Worm (Caenorhabditis elegans) whole organism, young adult: ENCODE results near the gene Y69H2.17.

Source experiments
- B0019.2 ChIP-seq: fragments of 200-800 bp; sonication (Bioruptor generic); conservative IDR thresholded peaks from 2 replicates; pipeline ENCODE4 v1.3.6; 2022; ENCODE audit warnings: missing genetic modification reagents, missing genetic modification characterization, missing compliant biosample characterization
- B0336.3 ChIP-seq: fragments of 200-800 bp; sonication (Bioruptor generic); IDR thresholded peaks from 2 replicates; pipeline ENCODE4 v1.3.6; 2022; ENCODE audit warnings: missing genetic modification characterization, missing compliant biosample characterization
- F10E7.11 ChIP-seq: sonication (generic microtip); optimal IDR thresholded peaks from 2 replicates; lab custom pipeline; 2017; ENCODE audit warnings: mild to moderate bottlenecking, missing genetic modification characterization, moderate library complexity, missing compliant biosample characterization
- F33H1.4 ChIP-seq: fragments of 200-800 bp; sonication (Bioruptor generic); IDR thresholded peaks from 2 replicates; pipeline ENCODE4 v1.3.6; 2022; ENCODE audit warnings: missing genetic modification reagents, missing genetic modification characterization, missing compliant biosample characterization
- K12H6.12 ChIP-seq: fragments of 200-800 bp; sonication (Bioruptor generic); optimal IDR thresholded peaks from 2 replicates; lab custom pipeline; 2018; ENCODE audit warnings: mild to moderate bottlenecking, missing genetic modification characterization, missing compliant biosample characterization
- T07F8.4 ChIP-seq: sonication (generic microtip); optimal IDR thresholded peaks from 2 replicates; lab custom pipeline; 2016; ENCODE audit warnings: mild to moderate bottlenecking, missing genetic modification characterization, moderate library complexity, missing compliant biosample characterization
- Y53G8AR.9 ChIP-seq: fragments of 200-800 bp; sonication (Bioruptor generic); conservative IDR thresholded peaks from 2 replicates; pipeline ENCODE4 v1.3.6; 2022; ENCODE audit warnings: missing genetic modification reagents, missing genetic modification characterization, missing compliant biosample characterization
- Y56A3A.18 ChIP-seq: fragments of 200-800 bp; sonication (Bioruptor generic); IDR thresholded peaks from 2 replicates; pipeline ENCODE4 v1.3.6; 2022; ENCODE audit warnings: missing genetic modification reagents, missing genetic modification characterization, missing compliant biosample characterization
- ama-1 ChIP-seq, 3 experiments: fragments of 150-350 bp in 1 of 3; sonication (generic microtip) in 2 of 3; optimal IDR thresholded peaks; 2 replicates each; lab custom pipeline; 2014 to 2018; ENCODE audit warnings: missing biosample characterization in 2 of 3, missing genetic modification characterization in 2 of 3, missing genetic modification reagents in 2 of 3
- aptf-2 ChIP-seq: fragments of 200-800 bp; sonication (Bioruptor generic); conservative IDR thresholded peaks from 2 replicates; pipeline ENCODE4 v1.3.6; 2022; ENCODE audit warnings: missing genetic modification reagents, missing genetic modification characterization, missing compliant biosample characterization
- aptf-3 ChIP-seq: fragments of 200-800 bp; sonication (Bioruptor generic); IDR thresholded peaks from 2 replicates; pipeline ENCODE4 v1.3.6; 2022; ENCODE audit warnings: missing genetic modification characterization, missing compliant biosample characterization
- atf-7 ChIP-seq: sonication (generic microtip); optimal IDR thresholded peaks from 2 replicates; lab custom pipeline; 2017; ENCODE audit warnings: mild to moderate bottlenecking, missing genetic modification characterization, missing compliant biosample characterization
- athp-1 ChIP-seq: sonication (generic microtip); optimal IDR thresholded peaks from 2 replicates; lab custom pipeline; 2017; ENCODE audit warnings: mild to moderate bottlenecking, missing genetic modification characterization, missing compliant biosample characterization
- attf-3 ChIP-seq: fragments of 200-800 bp; sonication (Bioruptor generic); conservative IDR thresholded peaks from 2 replicates; pipeline ENCODE4 v1.3.6; 2022; ENCODE audit warnings: missing genetic modification reagents, missing genetic modification characterization, missing compliant biosample characterization
- attf-6 ChIP-seq: fragments of 200-800 bp; sonication (Bioruptor generic); IDR thresholded peaks from 2 replicates; pipeline ENCODE4 v1.3.6; 2022; ENCODE audit warnings: missing genetic modification reagents, missing genetic modification characterization, missing compliant biosample characterization
- ceh-27 ChIP-seq: fragments of 200-800 bp; sonication (Bioruptor generic); optimal IDR thresholded peaks from 2 replicates; lab custom pipeline; 2018; ENCODE audit warnings: mild to moderate bottlenecking, missing genetic modification characterization, moderate library complexity, missing compliant biosample characterization
- ceh-40 ChIP-seq: fragments of 200-800 bp; sonication (Bioruptor generic); IDR thresholded peaks from 2 replicates; pipeline ENCODE4 v1.3.6; 2022; ENCODE audit warnings: missing genetic modification characterization, missing compliant biosample characterization
- ceh-79 ChIP-seq: sonication (generic microtip); optimal IDR thresholded peaks from 2 replicates; lab custom pipeline; 2017; ENCODE audit warnings: mild to moderate bottlenecking, missing genetic modification characterization, missing compliant biosample characterization
- dpl-1 ChIP-seq: fragments of 150-350 bp; optimal IDR thresholded peaks from 2 replicates; lab custom pipeline; 2014; ENCODE audit warnings: missing biosample characterization, missing genetic modification reagents, missing genetic modification characterization
- efl-1 ChIP-seq: fragments of 150-350 bp; optimal IDR thresholded peaks from 2 replicates; lab custom pipeline; 2014; ENCODE audit warnings: missing biosample characterization, missing genetic modification reagents, missing genetic modification characterization
- egl-18 ChIP-seq: fragments of 200-800 bp; sonication (Bioruptor generic); IDR thresholded peaks from 2 replicates; pipeline ENCODE4 v1.3.6; 2022; ENCODE audit warnings: missing genetic modification reagents, missing genetic modification characterization, missing compliant biosample characterization
- egrh-3 ChIP-seq: fragments of 200-800 bp; sonication (Bioruptor generic); IDR thresholded peaks from 2 replicates; pipeline ENCODE4 v1.3.6; 2022; ENCODE audit warnings: missing genetic modification reagents, missing genetic modification characterization, missing compliant biosample characterization
- ekl-4 ChIP-seq: fragments of 200-800 bp; sonication (Bioruptor generic); IDR thresholded peaks from 2 replicates; pipeline ENCODE4 v1.3.6; 2022; ENCODE audit warnings: missing genetic modification reagents, missing genetic modification characterization, missing compliant biosample characterization
- hlh-26 ChIP-seq: fragments of 200-800 bp; sonication (Bioruptor generic); conservative IDR thresholded peaks from 2 replicates; pipeline ENCODE4 v1.3.6; 2022; ENCODE audit warnings: missing genetic modification reagents, missing genetic modification characterization, missing compliant biosample characterization
- hmg-1.2 ChIP-seq: fragments of 200-800 bp; sonication (Bioruptor generic); IDR thresholded peaks from 2 replicates; pipeline ENCODE4 v1.3.6; 2022; ENCODE audit warnings: missing genetic modification reagents, missing genetic modification characterization, missing compliant biosample characterization
- lin-26 ChIP-seq: fragments of 200-800 bp; sonication (Bioruptor generic); IDR thresholded peaks from 2 replicates; pipeline ENCODE4 v1.3.6; 2022; ENCODE audit warnings: missing genetic modification reagents, missing genetic modification characterization, missing compliant biosample characterization
- lin-40 ChIP-seq: sonication (generic microtip); optimal IDR thresholded peaks from 2 replicates; lab custom pipeline; 2016; ENCODE audit warnings: missing genetic modification characterization, mild to moderate bottlenecking, missing compliant biosample characterization, missing genotype, missing genetic modification reagents
- lin-54 ChIP-seq: fragments of 200-800 bp; sonication (Bioruptor generic); optimal IDR thresholded peaks from 2 replicates; lab custom pipeline; 2018; ENCODE audit warnings: mild to moderate bottlenecking, missing genetic modification characterization, missing compliant biosample characterization
- lir-1 ChIP-seq: fragments of 200-800 bp; sonication (Bioruptor generic); conservative IDR thresholded peaks from 2 replicates; pipeline ENCODE4 v1.3.6; 2022; ENCODE audit warnings: missing genetic modification reagents, missing genetic modification characterization, missing compliant biosample characterization
- madf-8 ChIP-seq: fragments of 200-800 bp; sonication (Bioruptor generic); conservative IDR thresholded peaks from 2 replicates; pipeline ENCODE4 v1.3.6; 2022; ENCODE audit warnings: missing genetic modification reagents, missing genetic modification characterization, missing compliant biosample characterization
- mcd-1 ChIP-seq: fragments of 200-800 bp; sonication (Bioruptor generic); IDR thresholded peaks from 2 replicates; pipeline ENCODE4 v1.3.6; 2022; ENCODE audit warnings: missing genetic modification reagents, missing genetic modification characterization, missing compliant biosample characterization
- nhr-179 ChIP-seq: sonication (generic microtip); optimal IDR thresholded peaks from 2 replicates; lab custom pipeline; 2016; ENCODE audit warnings: mild to moderate bottlenecking, missing genetic modification characterization, missing compliant biosample characterization
- pbrm-1 ChIP-seq: fragments of 200-800 bp; sonication (Bioruptor generic); IDR thresholded peaks from 2 replicates; pipeline ENCODE4 v1.3.6; 2022; ENCODE audit warnings: missing genetic modification reagents, missing genetic modification characterization, missing compliant biosample characterization
- pha-4 ChIP-seq: fragments of 150-350 bp; sonication (generic microtip); optimal IDR thresholded peaks from 2 replicates; lab custom pipeline; 2014; ENCODE audit warnings: missing biosample characterization, missing genetic modification reagents, missing genetic modification characterization
- rpc-1 ChIP-seq, 2 experiments: fragments of 150-350 bp in 1 of 2; sonication (generic microtip) in 1 of 2; optimal IDR thresholded peaks; 2 replicates each; lab custom pipeline; 2014 to 2018; ENCODE audit warnings: missing biosample characterization in 1 of 2, missing genetic modification characterization in 1 of 2, missing genetic modification reagents in 1 of 2, missing genotype in 1 of 2
- snpc-1.1 ChIP-seq: sonication (generic microtip); optimal IDR thresholded peaks from 2 replicates; lab custom pipeline; 2017; ENCODE audit warnings: missing genetic modification characterization, mild to moderate bottlenecking, missing compliant biosample characterization, antibody characterized with exemption, moderate library complexity, missing genotype, missing genetic modification reagents; ENCODE audit not compliant: insufficient read depth
- unc-130 ChIP-seq: sonication (generic microtip); optimal IDR thresholded peaks from 2 replicates; lab custom pipeline; 2016; ENCODE audit warnings: missing genetic modification reagents, missing genetic modification characterization, missing compliant biosample characterization
- unc-62 ChIP-seq: fragments of 150-350 bp; optimal IDR thresholded peaks from 2 replicates; lab custom pipeline; 2014; ENCODE audit warnings: missing biosample characterization, missing genetic modification reagents, missing genetic modification characterization
- xnd-1 ChIP-seq: sonication (generic microtip); optimal IDR thresholded peaks from 2 replicates; lab custom pipeline; 2016; ENCODE audit warnings: missing genotype, missing genetic modification reagents, missing genetic modification characterization, missing compliant biosample characterization
- zim-3 ChIP-seq: sonication (generic microtip); optimal IDR thresholded peaks from 2 replicates; lab custom pipeline; 2017; ENCODE audit warnings: mild to moderate bottlenecking, missing genetic modification characterization, moderate library complexity, missing compliant biosample characterization
- ztf-18 ChIP-seq: sonication (generic microtip); optimal IDR thresholded peaks from 2 replicates; lab custom pipeline; 2016; ENCODE audit warnings: missing genotype, mild to moderate bottlenecking, missing genetic modification characterization, missing compliant biosample characterization
- ztf-26 ChIP-seq: sonication (generic microtip); optimal IDR thresholded peaks from 2 replicates; lab custom pipeline; 2017; ENCODE audit warnings: missing genetic modification characterization, missing compliant biosample characterization

Y69H2.17 gene

DNA sequence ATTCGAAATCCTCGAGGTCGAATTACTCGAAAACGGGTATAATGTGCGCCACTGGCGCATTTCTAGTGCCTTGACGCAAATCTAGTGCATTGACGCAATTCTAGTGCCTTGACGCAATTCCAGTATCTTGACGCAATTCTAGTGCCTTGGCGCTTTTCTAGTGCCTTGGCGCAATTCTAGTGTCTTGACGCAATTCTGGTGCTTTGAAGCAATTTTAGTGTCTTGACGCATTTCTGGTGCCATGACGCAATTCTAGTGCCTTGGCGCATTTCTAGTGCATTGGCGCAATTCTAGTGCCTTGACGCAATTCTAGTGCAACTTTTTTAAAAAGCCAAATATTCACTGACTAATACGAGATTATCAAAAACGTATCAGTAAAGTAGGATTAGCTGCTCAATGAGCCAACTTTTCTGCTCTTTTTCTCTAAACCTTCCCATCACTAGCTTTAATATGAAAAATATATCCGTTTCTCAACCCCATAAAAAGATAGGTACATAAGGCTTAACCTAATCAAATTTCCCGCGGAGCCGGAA lies at the start of gene Y69H2.17:
Y69H2.17 (plus strand) TSS at position 483 of the 533 bp plus-strand sequence.
- TF ChIP-seq T07F8.4 (tag; lab: Kevin White, UChicago) (no peak), ztf-18 (tag; lab: Kevin White, UChicago) (peak; percentile 54)
- TF ChIP-seq, all 124 proteins: peak for 1

DNA sequence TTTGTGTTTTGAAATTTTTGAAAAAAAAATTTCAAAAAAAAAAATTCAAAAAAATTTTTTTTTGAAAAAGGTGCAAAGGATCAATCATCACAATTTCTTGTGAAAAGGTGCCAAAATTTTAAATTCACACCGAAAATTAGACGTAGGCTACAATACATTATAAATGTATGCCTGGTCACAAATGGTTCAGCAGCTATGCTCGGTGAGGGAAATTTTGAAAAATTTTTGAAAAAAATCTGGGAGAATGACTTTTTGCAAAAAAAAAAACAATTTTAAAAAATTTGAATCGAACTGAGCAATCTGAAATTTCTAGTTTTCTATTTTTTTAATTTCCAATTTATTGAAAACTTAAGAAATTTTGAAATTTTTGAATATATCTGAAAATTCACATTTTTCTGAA lies 48.5 kb upstream of the Y69H2.17 start, which contains the start of gene egas-3:
egas-3 (minus strand) TSS at position 101 of the 400 bp plus-strand sequence.
- TF ChIP-seq xnd-1 (tag; lab: Kevin White, UChicago): no peak

DNA sequence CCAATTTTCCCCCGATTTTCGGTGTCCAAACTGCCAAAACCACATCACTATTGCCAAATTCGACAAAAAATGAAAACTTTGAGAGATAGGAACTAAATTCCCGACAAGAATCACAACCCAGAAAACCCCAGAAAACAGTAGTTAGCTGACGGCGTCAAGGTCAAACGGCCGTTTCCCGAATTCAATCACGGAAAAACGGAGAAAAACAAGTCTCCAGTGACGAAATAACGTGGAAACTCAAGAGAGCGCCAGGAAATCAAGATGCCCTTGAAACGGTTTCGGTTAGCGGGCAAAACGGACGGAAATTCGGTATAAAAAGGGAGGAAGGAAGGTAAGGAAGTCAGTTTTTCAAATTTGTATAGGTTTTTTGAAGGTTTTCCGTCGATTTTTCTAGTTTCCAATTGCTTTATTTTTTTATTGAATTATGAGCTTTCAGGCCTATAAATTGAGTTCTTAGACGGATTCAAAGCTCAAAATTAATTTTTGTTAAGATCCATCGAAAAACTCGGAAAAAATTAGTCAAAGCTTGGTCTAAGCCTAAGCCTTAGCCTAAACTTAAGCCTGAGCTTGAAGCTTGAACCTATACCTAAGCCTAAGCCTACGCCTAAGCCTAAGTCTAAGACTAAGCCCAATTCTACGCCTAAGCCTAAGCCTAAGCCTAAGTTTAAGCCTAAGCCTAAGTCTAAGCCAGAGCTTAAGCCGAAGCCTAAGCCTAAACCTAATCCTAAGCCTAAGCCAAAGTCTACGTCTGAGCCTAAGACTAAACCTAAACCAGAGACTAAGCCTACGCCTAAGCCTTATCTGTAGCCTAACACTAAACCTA lies 47.0 kb upstream of the Y69H2.17 start:
- no peak for TF ChIP-seq lir-1
- no peak for TF ChIP-seq ceh-79
- TF ChIP-seq ceh-40 (GFP tag; lab: Robert Waterston, UW): 0 out of 2 replicates have a peak, but pooled peaks have one; percentile 2
- no peak for TF ChIP-seq unc-62 (GFP tag; lab: Kevin White, UChicago)
- no peak for TF ChIP-seq lin-54 (GFP tag; lab: Kevin White, UChicago)
- no peak for TF ChIP-seq madf-8 (GFP tag; lab: Robert Waterston, UW)
- no peak for TF ChIP-seq hmg-1.2 (GFP tag; lab: Robert Waterston, UW)
- no peak for TF ChIP-seq egl-18 (GFP tag; lab: Robert Waterston, UW)
- TF ChIP-seq B0336.3: no peak
- TF ChIP-seq pbrm-1 (GFP tag; lab: Robert Waterston, UW): no peak
- TF ChIP-seq nhr-179: no peak
- no peak for TF ChIP-seq snpc-1.1 (tag; lab: Kevin White, UChicago)
- peak; percentile 21; the same call in 1 of the 2 replicates for TF ChIP-seq Y56A3A.18 (GFP tag; lab: Robert Waterston, UW)
- no peak for TF ChIP-seq dpl-1
- TF ChIP-seq athp-1 (tag; lab: Kevin White, UChicago): no peak
- TF ChIP-seq K12H6.12 (tag; lab: Kevin White, UChicago): no peak
- no peak for TF ChIP-seq efl-1
- no peak for TF ChIP-seq lin-40
- no peak for TF ChIP-seq attf-3 (GFP tag; lab: Robert Waterston, UW)
- TF ChIP-seq rpc-1 (optimal IDR thresholded peaks at IDR 0.05; lab: Kevin White, UChicago): peak; percentile 4
- TF ChIP-seq rpc-1 (tag; optimal IDR thresholded peaks at IDR 0.05; lab: Kevin White, UChicago): no peak
- TF ChIP-seq ama-1 (optimal IDR thresholded peaks at IDR 0.05; lab: Kevin White, UChicago): peak; percentile 55
- TF ChIP-seq ama-1 (GFP tag; optimal IDR thresholded peaks at IDR 0.05; lab: Kevin White, UChicago): no peak
- TF ChIP-seq B0019.2 (GFP tag; lab: Robert Waterston, UW): no peak
- TF ChIP-seq atf-7 (tag; lab: Kevin White, UChicago): no peak
- TF ChIP-seq pha-4 (tag; lab: Kevin White, UChicago): no peak
- no peak for TF ChIP-seq zim-3
- TF ChIP-seq, all 124 proteins: peak for 4

DNA sequence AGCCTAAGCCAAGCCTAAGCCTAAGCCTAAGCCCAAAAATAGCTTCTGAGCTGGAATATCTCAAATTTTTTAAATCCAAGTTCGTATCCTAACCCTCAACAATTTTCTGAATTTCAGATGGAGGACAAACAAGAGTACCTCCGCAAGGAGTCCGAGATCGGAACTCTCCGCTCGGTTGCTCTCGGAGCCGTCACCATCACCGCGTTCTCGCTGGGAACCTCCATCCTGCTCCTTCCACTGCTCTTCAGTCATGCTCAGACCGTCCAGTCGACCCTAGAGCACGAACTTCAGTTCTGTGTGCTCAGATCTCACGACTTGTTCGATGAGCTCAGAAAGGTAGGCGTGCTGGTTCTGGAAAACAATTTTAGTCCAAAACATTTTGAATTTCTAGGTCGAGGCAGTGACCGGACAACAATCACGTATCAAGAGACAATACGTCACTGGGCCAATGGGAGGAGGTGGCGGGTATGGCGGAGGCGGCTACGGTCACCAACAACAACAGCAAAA lies 46.3 kb upstream of the Y69H2.17 start, which contains the start of gene col-42:
col-42 (plus strand) TSS at position 118 of the 507 bp plus-strand sequence.
- TF ChIP-seq Y53G8AR.9 (GFP tag; lab: Robert Waterston, UW) (peak; percentile 58; the same call in 1 of the 2 replicates), madf-8 (GFP tag; lab: Robert Waterston, UW) (no peak), pha-4 (tag; lab: Kevin White, UChicago) (no peak), mcd-1 (GFP tag; lab: Robert Waterston, UW) (no peak), unc-130 (no peak), F33H1.4 (GFP tag; lab: Robert Waterston, UW) (no peak), hlh-26 (no peak), aptf-3 (GFP tag; lab: Robert Waterston, UW) (no peak), egl-18 (GFP tag; lab: Robert Waterston, UW) (no peak), lin-40 (peak; percentile 63), lin-26 (peak; percentile 90), attf-6 (no peak), F10E7.11 (tag; lab: Kevin White, UChicago) (no peak), ztf-26 (tag; lab: Kevin White, UChicago) (peak; percentile 54), aptf-2 (GFP tag; lab: Robert Waterston, UW) (no peak), ekl-4 (no peak), ceh-27 (GFP tag; lab: Kevin White, UChicago) (no peak), egrh-3 (no peak)
